Worm (Caenorhabditis elegans) whole organism, L1 larva: ENCODE measurements around the gene C14F11.4.

Experiments
- F16B12.6 ChIP-seq: fragments of 150-350 bp; optimal IDR thresholded peaks from 2 replicates; lab custom pipeline; 2014; ENCODE audit warnings: missing biosample characterization, missing genetic modification characterization
- aly-2 ChIP-seq: fragments of 150-350 bp; optimal IDR thresholded peaks from 2 replicates; lab custom pipeline; 2014; ENCODE audit warnings: missing biosample characterization, missing genetic modification characterization
- blmp-1 ChIP-seq: fragments of 150-350 bp; optimal IDR thresholded peaks from 2 replicates; lab custom pipeline; 2014; ENCODE audit warnings: missing biosample characterization, missing genetic modification characterization
- ceh-63 ChIP-seq: fragments of 200-800 bp; sonication (Bioruptor generic); optimal IDR thresholded peaks from 2 replicates; lab custom pipeline; 2018; ENCODE audit warnings: mild to moderate bottlenecking, missing genetic modification characterization, missing compliant biosample characterization
- ceh-8 ChIP-seq: fragments of 200-800 bp; sonication (Bioruptor generic); optimal IDR thresholded peaks from 2 replicates; lab custom pipeline; 2018; ENCODE audit warnings: mild to moderate bottlenecking, missing genetic modification characterization, moderate library complexity, missing compliant biosample characterization
- ceh-82 ChIP-seq, 3 experiments: fragments of 150-350 bp in 1 of 3; sonication (generic microtip) in 2 of 3; optimal IDR thresholded peaks; 2 replicates each; lab custom pipeline; 2014 to 2017; ENCODE audit warnings: missing biosample characterization in 3 of 3, missing genetic modification characterization in 3 of 3
- efl-1 ChIP-seq, 4 experiments: fragments of 150-350 bp; optimal IDR thresholded peaks in 3 of 4; peaks in 1 of 4; 1 replicate in 1 of 4; 2 replicates in 3 of 4; lab custom pipeline; 2014; ENCODE audit warnings: missing biosample characterization in 2 of 4, missing genetic modification characterization in 2 of 4, missing genetic modification reagents in 2 of 4
- egl-13 ChIP-seq: sonication (generic microtip); optimal IDR thresholded peaks from 2 replicates; lab custom pipeline; 2016; ENCODE audit warnings: missing genotype, missing genetic modification reagents, missing genetic modification characterization, missing compliant biosample characterization
- elt-3 ChIP-seq, 6 experiments: fragments of 150-350 bp in 1 of 6; sonication (generic microtip); optimal IDR thresholded peaks; 2 replicates each; lab custom pipeline; 2017 to 2018; ENCODE audit warnings: missing biosample characterization in 6 of 6, missing genetic modification characterization in 6 of 6, inconsistent platforms in 1 of 6
- fkh-8 ChIP-seq: sonication (generic microtip); optimal IDR thresholded peaks from 2 replicates; lab custom pipeline; 2016; ENCODE audit warnings: mild to moderate bottlenecking, missing genetic modification characterization, missing compliant biosample characterization
- lin-14 ChIP-seq: fragments of 200-800 bp; sonication (Bioruptor generic); optimal IDR thresholded peaks from 2 replicates; lab custom pipeline; 2018; ENCODE audit warnings: mild to moderate bottlenecking, missing genetic modification characterization, moderate library complexity, missing compliant biosample characterization
- lin-15B ChIP-seq: fragments of 150-350 bp; sonication (generic microtip); optimal IDR thresholded peaks from 3 replicates; lab custom pipeline; 2014; ENCODE audit warnings: missing biosample characterization, missing genetic modification characterization
- lin-35 ChIP-seq, 2 experiments: fragments of 150-350 bp; optimal IDR thresholded peaks; 2 replicates each; lab custom pipeline; 2014; ENCODE audit warnings: missing biosample characterization in 2 of 2, missing genetic modification characterization in 2 of 2, missing genetic modification reagents in 2 of 2
- lir-3 ChIP-seq: sonication (generic microtip); optimal IDR thresholded peaks from 2 replicates; lab custom pipeline; 2016; ENCODE audit warnings: mild to moderate bottlenecking, missing genetic modification characterization, moderate library complexity, missing compliant biosample characterization; ENCODE audit not compliant: poor library complexity
- lsy-2 ChIP-seq, 2 experiments: fragments of 150-350 bp; optimal IDR thresholded peaks; 2 replicates each; lab custom pipeline; 2014; ENCODE audit warnings: missing biosample characterization in 2 of 2, missing genetic modification characterization in 2 of 2
- mab-9 ChIP-seq: fragments of 200-800 bp; sonication (Bioruptor generic); IDR thresholded peaks from 2 replicates; pipeline ENCODE4 v1.3.6; 2022; ENCODE audit warnings: missing genetic modification reagents, missing genetic modification characterization, missing compliant biosample characterization
- mdl-1 ChIP-seq, 2 experiments: fragments of 150-350 bp; optimal IDR thresholded peaks; 2 replicates each; lab custom pipeline; 2014 to 2017; ENCODE audit warnings: missing biosample characterization in 2 of 2, missing genetic modification characterization in 2 of 2, inconsistent platforms in 1 of 2
- mep-1 ChIP-seq: fragments of 150-350 bp; optimal IDR thresholded peaks from 2 replicates; lab custom pipeline; 2014; ENCODE audit warnings: missing biosample characterization, missing genetic modification characterization
- nhr-20 ChIP-seq: sonication (generic microtip); optimal IDR thresholded peaks from 2 replicates; lab custom pipeline; 2016; ENCODE audit warnings: mild to moderate bottlenecking, missing genetic modification characterization, missing compliant biosample characterization
- nhr-28 ChIP-seq: fragments of 150-350 bp; optimal IDR thresholded peaks from 2 replicates; lab custom pipeline; 2014; ENCODE audit warnings: missing biosample characterization, missing genetic modification characterization
- nhr-47 ChIP-seq: sonication (generic microtip); optimal IDR thresholded peaks from 2 replicates; lab custom pipeline; 2016; ENCODE audit warnings: mild to moderate bottlenecking, missing genetic modification characterization, moderate library complexity, missing compliant biosample characterization
- nhr-71 ChIP-seq: sonication (generic microtip); optimal IDR thresholded peaks from 2 replicates; lab custom pipeline; 2016; ENCODE audit warnings: mild to moderate bottlenecking, missing genetic modification characterization, moderate library complexity, missing compliant biosample characterization
- nhr-85 ChIP-seq: sonication (generic microtip); peaks from one replicate; lab custom pipeline; 2016; ENCODE audit warnings: missing genetic modification characterization, inconsistent platforms, missing compliant biosample characterization
- nhr-90 ChIP-seq: sonication (generic microtip); optimal IDR thresholded peaks from 2 replicates; lab custom pipeline; 2016; ENCODE audit warnings: mild to moderate bottlenecking, missing genetic modification characterization, missing compliant biosample characterization; ENCODE audit not compliant: poor library complexity
- pag-3 ChIP-seq: sonication (generic microtip); optimal IDR thresholded peaks from 2 replicates; lab custom pipeline; 2017; ENCODE audit warnings: missing genetic modification characterization, mild to moderate bottlenecking, missing compliant biosample characterization, antibody characterized with exemption, borderline replicate concordance; ENCODE audit not compliant: insufficient read depth
- rnt-1 ChIP-seq: sonication (generic microtip); optimal IDR thresholded peaks from 2 replicates; lab custom pipeline; 2016; ENCODE audit warnings: mild to moderate bottlenecking, missing genetic modification characterization, moderate library complexity, missing compliant biosample characterization
- snpc-4 ChIP-seq: fragments of 150-350 bp; optimal IDR thresholded peaks from 2 replicates; lab custom pipeline; 2014; ENCODE audit warnings: missing biosample characterization, missing genetic modification characterization
- snu-23 ChIP-seq: sonication (generic microtip); optimal IDR thresholded peaks from 2 replicates; lab custom pipeline; 2016; ENCODE audit warnings: missing genetic modification characterization, missing compliant biosample characterization
- swsn-7 ChIP-seq: sonication (generic microtip); optimal IDR thresholded peaks from 2 replicates; lab custom pipeline; 2016; ENCODE audit warnings: missing genetic modification characterization, missing compliant biosample characterization
- tbx-2 ChIP-seq: sonication (generic microtip); optimal IDR thresholded peaks from 2 replicates; lab custom pipeline; 2016; ENCODE audit warnings: missing genetic modification characterization, missing compliant biosample characterization
- unc-86 ChIP-seq: sonication (generic microtip); optimal IDR thresholded peaks from 2 replicates; lab custom pipeline; 2016; ENCODE audit warnings: missing genetic modification characterization, missing compliant biosample characterization
- unc-98 ChIP-seq: fragments of 200-800 bp; sonication (Bioruptor generic); IDR thresholded peaks from 2 replicates; pipeline ENCODE4 v1.3.6; 2022; ENCODE audit warnings: missing genetic modification characterization, missing compliant biosample characterization
- xbp-1 ChIP-seq: sonication (generic microtip); optimal IDR thresholded peaks from 2 replicates; lab custom pipeline; 2016; ENCODE audit warnings: missing genetic modification characterization, missing compliant biosample characterization
- ztf-11 ChIP-seq, 2 experiments: sonication (generic microtip); optimal IDR thresholded peaks; 2 replicates each; lab custom pipeline; 2016 to 2017; ENCODE audit warnings: missing genetic modification characterization in 2 of 2, missing biosample characterization in 1 of 2, missing compliant biosample characterization in 1 of 2
- ztf-4 ChIP-seq: fragments of 150-350 bp; optimal IDR thresholded peaks from 2 replicates; lab custom pipeline; 2014; ENCODE audit warnings: missing biosample characterization, missing genetic modification characterization

C14F11.4 gene

ce11 chrX:6263194-6263698 is 30.4 kb upstream of the C14F11.4 start, which contains the start of gene W05H9.4:
TSS of gene W05H9.4 (plus strand) at chrX:6263648.
- TF ChIP-seq pag-3 (tag; lab: Kevin White, UChicago) (no peak), lin-35 (GFP tag; optimal IDR thresholded peaks at IDR 0.05; lab: Kevin White, UChicago) (peak in 1 of 2 experiments; percentile 23), nhr-71 (tag; lab: Kevin White, UChicago) (peak; percentile 30), snu-23 (GFP tag; lab: Kevin White, UChicago) (peak; percentile 40), nhr-90 (tag; lab: Kevin White, UChicago) (no peak), mep-1 (peak; percentile 34), efl-1 (optimal IDR thresholded peaks at IDR 0.05; lab: Kevin White, UChicago) (no peak), efl-1 (GFP tag; optimal IDR thresholded peaks at IDR 0.05 in 1 of 2; lab: Kevin White, UChicago) (peak; percentile 1 to 14), xbp-1 (tag; lab: Kevin White, UChicago) (peak; percentile 12), ceh-63 (GFP tag; lab: Kevin White, UChicago) (no peak), nhr-20 (peak; percentile 4), F16B12.6 (tag; lab: Kevin White, UChicago) (no peak), egl-13 (peak; percentile 22), aly-2 (tag; lab: Kevin White, UChicago) (no peak), unc-98 (GFP tag; lab: Robert Waterston, UW) (no peak), nhr-47 (peak; percentile 10), lsy-2 (tag; optimal IDR thresholded peaks at IDR 0.05; lab: Kevin White, UChicago) (peak in 1 of 2 experiments; percentile 12), unc-86 (tag; lab: Kevin White, UChicago) (peak; percentile 40), mdl-1 (tag; optimal IDR thresholded peaks at IDR 0.05; lab: Kevin White, UChicago) (peak in 1 of 2 experiments; percentile 2), ceh-8 (GFP tag; lab: Kevin White, UChicago) (no peak), swsn-7 (peak; percentile 27), ztf-11 (tag; optimal IDR thresholded peaks at IDR 0.05; lab: Kevin White, UChicago) (peak in 1 of 2 experiments; percentile 59), fkh-8 (peak; percentile 31), ztf-4 (tag; lab: Kevin White, UChicago) (no peak), lin-14 (GFP tag; lab: Kevin White, UChicago) (peak; percentile 86), snpc-4 (tag; lab: Kevin White, UChicago) (peak; percentile 15), ceh-82 (tag; optimal IDR thresholded peaks at IDR 0.05; lab: Kevin White, UChicago) (peak in 1 of 3 experiments; percentile 18)

ce11 chrX:6259081-6259480 is 26.2 kb upstream of the C14F11.4 start:
- peak; percentile 67 for TF ChIP-seq nhr-71 (tag; lab: Kevin White, UChicago)
- TF ChIP-seq lin-14 (GFP tag; lab: Kevin White, UChicago) = peak; percentile 51
- peak; percentile 22 for TF ChIP-seq rnt-1 (tag; lab: Kevin White, UChicago)
- no peak for TF ChIP-seq efl-1 (optimal IDR thresholded peaks at IDR 0.05; lab: Kevin White, UChicago)
- TF ChIP-seq efl-1 (GFP tag; optimal IDR thresholded peaks at IDR 0.05 in 1 of 2; lab: Kevin White, UChicago) = no peak
- peak; percentile 57 for TF ChIP-seq nhr-85 (tag; lab: Kevin White, UChicago)
- no peak for TF ChIP-seq mab-9 (GFP tag; lab: Robert Waterston, UW)
- TF ChIP-seq lir-3 (tag; lab: Kevin White, UChicago) = no peak
- TF ChIP-seq mep-1 = peak; percentile 49
- TF ChIP-seq ztf-11 (tag; optimal IDR thresholded peaks at IDR 0.05; lab: Kevin White, UChicago) = peak in 1 of 2 experiments; percentile 87
- TF ChIP-seq lin-15B (tag; lab: Kevin White, UChicago) = no peak
- peak; percentile 47 for TF ChIP-seq tbx-2 (tag; lab: Kevin White, UChicago)
- peak; percentile 23 for TF ChIP-seq snu-23 (GFP tag; lab: Kevin White, UChicago)
- no peak for TF ChIP-seq snpc-4 (tag; lab: Kevin White, UChicago)
- TF ChIP-seq, all 84 proteins: peak for 8

- TF ChIP-seq ztf-4 (tag; lab: Kevin White, UChicago) (no peak), ztf-11 (tag; optimal IDR thresholded peaks at IDR 0.05; lab: Kevin White, UChicago) (peak in 1 of 2 experiments; percentile 22), unc-86 (tag; lab: Kevin White, UChicago) (no peak), snu-23 (GFP tag; lab: Kevin White, UChicago) (no peak), snpc-4 (tag; lab: Kevin White, UChicago) (no peak), rnt-1 (tag; lab: Kevin White, UChicago) (no peak), blmp-1 (peak; percentile 20), nhr-28 (tag; lab: Kevin White, UChicago) (no peak), elt-3 (tag; optimal IDR thresholded peaks at IDR 0.05; lab: Kevin White, UChicago) (no peak)
Observed at ce11 chrX:6258409-6258808, 25.6 kb upstream of the C14F11.4 start.
